Worm (Caenorhabditis elegans) whole organism, mixed stage, embryonic: ENCODE measurements around the gene C44B11.1.

Experiments used
- mep-1 ChIP-seq: fragments of 150-350 bp; optimal IDR thresholded peaks from 2 replicates; lab custom pipeline; 2017; ENCODE audit warnings: missing biosample characterization, missing genetic modification reagents, missing genetic modification characterization, inconsistent platforms
- unc-39 ChIP-seq: fragments of 150-350 bp; optimal IDR thresholded peaks from 2 replicates; lab custom pipeline; 2014; ENCODE audit warnings: missing biosample characterization, missing genetic modification characterization

DNA sequence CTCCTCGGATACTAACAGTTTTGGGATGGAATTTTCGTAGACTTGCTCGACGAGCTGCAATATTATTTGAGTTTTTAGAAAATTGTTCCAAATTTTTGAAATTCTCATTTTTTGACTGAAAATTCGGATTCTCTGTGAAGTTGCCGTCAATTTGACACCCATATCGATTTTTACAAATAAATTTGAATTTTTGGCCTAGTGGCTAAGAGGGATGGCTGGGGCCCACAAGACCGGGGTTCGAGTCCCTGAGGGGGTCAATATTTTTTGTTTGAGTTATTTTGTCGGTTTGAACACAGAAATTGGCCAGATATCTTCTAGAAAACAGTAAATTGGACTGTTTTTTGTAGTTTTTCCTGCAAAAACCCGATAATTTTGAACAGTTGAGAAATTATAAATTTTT is 44.5 kb upstream of the C44B11.1 start:
- no peak for TF ChIP-seq mep-1 (tag; lab: Kevin White, UChicago)
- TF ChIP-seq unc-39 (tag; lab: Kevin White, UChicago) = no peak
